Worm (Caenorhabditis elegans) whole organism, mixed stage, embryonic: ENCODE measurements around the gene F18F11.4.

Source experiments
- M03D4.4 ChIP-seq: sonication (generic microtip); optimal IDR thresholded peaks from 2 replicates; lab custom pipeline; 2017; ENCODE audit warnings: mild to moderate bottlenecking, missing genetic modification characterization, missing compliant biosample characterization
- bed-3 ChIP-seq: fragments of 200-800 bp; sonication (Bioruptor generic); optimal IDR thresholded peaks from 3 replicates; lab custom pipeline; 2018; ENCODE audit warnings: mild to moderate bottlenecking, missing genetic modification characterization, moderate library complexity, missing compliant biosample characterization
- blmp-1 ChIP-seq: fragments of 150-350 bp; optimal IDR thresholded peaks from 2 replicates; lab custom pipeline; 2014; ENCODE audit warnings: missing biosample characterization, missing genetic modification characterization
- ceh-39 ChIP-seq: fragments of 150-350 bp; optimal IDR thresholded peaks from 2 replicates; lab custom pipeline; 2014; ENCODE audit warnings: missing biosample characterization, missing genetic modification characterization
- ceh-43 ChIP-seq: fragments of 200-800 bp; sonication (Bioruptor generic); optimal IDR thresholded peaks from 2 replicates; lab custom pipeline; 2018; ENCODE audit warnings: mild to moderate bottlenecking, missing genetic modification characterization, moderate library complexity, missing compliant biosample characterization
- ceh-83 ChIP-seq: fragments of 200-800 bp; sonication (Bioruptor generic); optimal IDR thresholded peaks from 2 replicates; lab custom pipeline; 2018; ENCODE audit warnings: mild to moderate bottlenecking, missing genetic modification characterization, missing compliant biosample characterization
- ces-1 ChIP-seq: fragments of 150-350 bp; optimal IDR thresholded peaks from 2 replicates; lab custom pipeline; 2014; ENCODE audit warnings: missing biosample characterization, missing genetic modification reagents, missing genetic modification characterization
- cnd-1 ChIP-seq: fragments of 200-800 bp; sonication (Bioruptor generic); optimal IDR thresholded peaks from 2 replicates; lab custom pipeline; 2018; ENCODE audit warnings: mild to moderate bottlenecking, missing genetic modification characterization, missing compliant biosample characterization
- drap-1 ChIP-seq: fragments of 200-800 bp; sonication (Bioruptor generic); optimal IDR thresholded peaks from 3 replicates; lab custom pipeline; 2018; ENCODE audit warnings: mild to moderate bottlenecking, missing genetic modification characterization, missing compliant biosample characterization
- elt-3 ChIP-seq: fragments of 150-350 bp; optimal IDR thresholded peaks from 2 replicates; lab custom pipeline; 2014; ENCODE audit warnings: missing biosample characterization, missing genetic modification characterization
- flh-1 ChIP-seq: fragments of 200-800 bp; sonication (Bioruptor generic); optimal IDR thresholded peaks from 2 replicates; lab custom pipeline; 2018; ENCODE audit warnings: mild to moderate bottlenecking, missing genetic modification characterization, moderate library complexity, missing compliant biosample characterization
- hlh-1 ChIP-seq: fragments of 150-350 bp; optimal IDR thresholded peaks from 2 replicates; lab custom pipeline; 2014; ENCODE audit warnings: missing biosample characterization, missing genetic modification reagents, missing genetic modification characterization
- lin-13 ChIP-seq: fragments of 150-350 bp; optimal IDR thresholded peaks from 2 replicates; lab custom pipeline; 2014; ENCODE audit warnings: missing biosample characterization, missing genetic modification characterization
- lsy-2 ChIP-seq: fragments of 150-350 bp; optimal IDR thresholded peaks from 2 replicates; lab custom pipeline; 2014; ENCODE audit warnings: missing biosample characterization, missing genetic modification characterization
- mep-1 ChIP-seq: fragments of 150-350 bp; optimal IDR thresholded peaks from 2 replicates; lab custom pipeline; 2017; ENCODE audit warnings: missing biosample characterization, missing genetic modification reagents, missing genetic modification characterization, inconsistent platforms
- mls-2 ChIP-seq: sonication (generic microtip); optimal IDR thresholded peaks from 2 replicates; lab custom pipeline; 2016; ENCODE audit warnings: mild to moderate bottlenecking, missing genetic modification characterization, moderate library complexity, missing compliant biosample characterization
- nhr-2 ChIP-seq: fragments of 150-350 bp; optimal IDR thresholded peaks from 2 replicates; lab custom pipeline; 2014; ENCODE audit warnings: missing biosample characterization, missing genetic modification characterization
- nhr-28 ChIP-seq: fragments of 150-350 bp; optimal IDR thresholded peaks from 2 replicates; lab custom pipeline; 2014; ENCODE audit warnings: missing biosample characterization, missing genetic modification characterization
- nhr-76 ChIP-seq: sonication (generic microtip); optimal IDR thresholded peaks from 2 replicates; lab custom pipeline; 2017; ENCODE audit warnings: missing biosample characterization, missing genetic modification characterization
- pha-4 ChIP-seq: fragments of 150-350 bp; optimal IDR thresholded peaks from 2 replicates; lab custom pipeline; 2018; ENCODE audit warnings: missing biosample characterization, missing genetic modification reagents, missing genetic modification characterization
- sem-2 ChIP-seq: fragments of 200-800 bp; sonication (Bioruptor generic); optimal IDR thresholded peaks from 2 replicates; lab custom pipeline; 2018; ENCODE audit warnings: mild to moderate bottlenecking, missing genetic modification characterization, missing compliant biosample characterization
- snpc-4 ChIP-seq: fragments of 150-350 bp; optimal IDR thresholded peaks from 2 replicates; lab custom pipeline; 2014; ENCODE audit warnings: missing biosample characterization, missing genetic modification characterization
- sptf-1 ChIP-seq: sonication (generic microtip); optimal IDR thresholded peaks from 2 replicates; lab custom pipeline; 2017; ENCODE audit warnings: mild to moderate bottlenecking, missing genetic modification characterization, moderate library complexity, missing compliant biosample characterization
- tbx-8 ChIP-seq: fragments of 200-800 bp; sonication (Bioruptor generic); optimal IDR thresholded peaks from 2 replicates; lab custom pipeline; 2018; ENCODE audit warnings: mild to moderate bottlenecking, missing genetic modification characterization, moderate library complexity, missing compliant biosample characterization
- unc-120 ChIP-seq: sonication (generic microtip); optimal IDR thresholded peaks from 2 replicates; lab custom pipeline; 2017; ENCODE audit warnings: missing genetic modification characterization, missing compliant biosample characterization; ENCODE audit not compliant: poor library complexity, severe bottlenecking
- unc-62 ChIP-seq: fragments of 150-350 bp; optimal IDR thresholded peaks from 2 replicates; lab custom pipeline; 2014; ENCODE audit warnings: missing biosample characterization, missing genetic modification reagents, missing genetic modification characterization
- zip-8 ChIP-seq: fragments of 150-350 bp; optimal IDR thresholded peaks from 2 replicates; lab custom pipeline; 2014; ENCODE audit warnings: missing biosample characterization, missing genetic modification characterization
- ztf-11 ChIP-seq: fragments of 150-350 bp; optimal IDR thresholded peaks from 2 replicates; lab custom pipeline; 2014; ENCODE audit warnings: missing biosample characterization, missing genetic modification characterization

Gene F18F11.4

DNA sequence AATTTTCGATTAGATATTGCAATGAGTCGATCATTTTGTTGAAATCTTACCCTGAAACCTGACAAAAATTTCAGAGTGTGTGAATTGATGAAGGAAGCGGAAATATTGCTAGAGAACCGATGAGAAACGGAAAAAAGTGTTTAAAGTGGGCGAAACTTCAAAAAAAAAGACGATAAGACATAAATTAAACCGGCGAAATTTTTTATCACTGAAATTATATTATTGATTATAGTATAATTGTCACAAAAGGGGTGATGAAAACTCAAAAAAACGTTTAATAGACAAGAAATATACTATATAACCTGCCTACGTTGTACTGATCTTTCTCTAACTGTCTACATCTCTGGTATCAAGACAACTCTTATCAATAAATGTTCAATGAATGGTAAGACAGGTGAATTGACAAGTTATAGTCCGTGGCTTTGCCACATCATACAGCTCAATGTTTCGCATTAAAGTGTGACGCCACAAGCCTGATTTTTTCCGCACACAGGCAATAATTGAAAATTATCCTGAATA is 6.6 kb downstream of the F18F11.4 start, which contains the start of gene pxmp-4:
TSS of gene pxmp-4 (minus strand) at position 51 of the 519 bp plus-strand sequence.
- no peak for TF ChIP-seq sptf-1 (tag; lab: Kevin White, UChicago)
- no peak for TF ChIP-seq blmp-1 (tag; lab: Kevin White, UChicago)

ce11 chrIV:338192-338831 is 7.7 kb downstream of the F18F11.4 start:
- no peak for TF ChIP-seq pha-4 (tag; lab: Kevin White, UChicago)

DNA sequence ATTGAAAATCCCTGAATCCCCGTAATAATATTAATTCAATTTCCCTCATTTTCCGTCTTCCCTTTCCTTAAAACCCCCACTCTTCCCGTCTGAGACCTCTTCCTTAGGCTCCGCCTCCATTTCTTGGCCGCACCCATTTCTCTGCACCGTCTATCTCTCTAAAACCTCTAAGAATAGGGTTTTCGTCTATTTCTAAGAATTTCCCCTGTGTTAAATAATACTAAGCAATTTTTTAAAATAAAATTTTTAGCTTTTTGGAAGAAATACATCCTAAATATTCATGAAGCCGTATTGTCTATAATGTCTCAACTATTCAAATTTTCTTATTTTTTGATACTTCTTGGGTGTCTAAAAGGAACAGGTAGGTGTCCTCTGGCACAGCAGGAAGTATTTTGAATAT is 8.9 kb downstream of the F18F11.4 start, which contains the start of gene cdh-8:
TSS of gene cdh-8 (plus strand) at position 301 of the 400 bp plus-strand sequence.
- peak; percentile 47 for TF ChIP-seq ces-1 (GFP tag; lab: Kevin White, UChicago)
- TF ChIP-seq M03D4.4 (tag; lab: Kevin White, UChicago), result no peak

- TF ChIP-seq lsy-2 (tag; lab: Kevin White, UChicago) (no peak), mep-1 (tag; lab: Kevin White, UChicago) (no peak), ceh-39 (tag; lab: Kevin White, UChicago) (no peak), lin-13 (tag; lab: Kevin White, UChicago) (no peak)
Observed at ce11 chrIV:343279-343678, 12.7 kb downstream of the F18F11.4 start.

DNA sequence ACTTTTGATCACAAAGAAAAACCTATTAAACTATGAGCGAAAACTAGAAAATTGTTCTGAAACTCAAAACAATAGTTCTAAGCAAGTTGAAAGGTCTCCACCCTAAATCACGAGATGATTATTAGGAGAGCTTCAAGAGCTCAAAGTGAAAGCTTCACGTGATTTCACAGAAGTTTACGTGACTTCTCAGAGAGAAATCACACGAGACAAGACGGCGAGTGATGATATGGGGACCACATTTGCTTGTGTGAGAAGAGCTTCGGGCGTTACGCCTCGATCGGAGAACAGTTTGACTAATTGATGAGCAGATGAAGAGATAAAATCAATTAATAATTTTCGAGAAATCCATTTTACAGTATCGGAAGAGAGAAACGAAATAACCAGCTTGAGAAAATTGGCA is 34.4 kb downstream of the F18F11.4 start:
- TF ChIP-seq hlh-1 (tag; lab: Kevin White, UChicago) (no peak), nhr-28 (no peak), nhr-2 (tag; lab: Kevin White, UChicago) (no peak), sem-2 (GFP tag; lab: Kevin White, UChicago) (no peak), bed-3 (GFP tag; lab: Kevin White, UChicago) (no peak), lin-13 (tag; lab: Kevin White, UChicago) (no peak), lsy-2 (tag; lab: Kevin White, UChicago) (no peak), nhr-76 (tag; lab: Kevin White, UChicago) (no peak), ceh-83 (GFP tag; lab: Kevin White, UChicago) (no peak), cnd-1 (tag; lab: Kevin White, UChicago) (no peak), sptf-1 (tag; lab: Kevin White, UChicago) (no peak)

DNA sequence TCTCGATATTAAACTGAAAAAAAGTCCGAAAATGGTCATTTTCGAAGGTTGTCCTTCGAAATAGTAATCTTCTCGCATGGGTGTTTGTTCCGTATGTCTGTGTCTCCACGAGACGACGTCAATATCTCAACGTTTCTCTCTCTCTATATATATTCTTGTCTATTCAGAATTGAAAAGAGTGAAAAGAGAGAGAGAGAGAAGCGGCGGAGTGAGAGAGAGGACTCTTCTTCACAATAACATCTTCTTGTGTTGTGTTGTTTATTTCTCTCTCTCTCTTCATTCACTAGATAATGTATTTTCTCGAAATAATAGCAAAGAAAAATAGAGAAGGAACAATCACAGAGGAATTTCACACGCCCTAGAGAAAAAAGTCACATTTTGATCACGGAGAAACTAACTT is 35.8 kb downstream of the F18F11.4 start:
- TF ChIP-seq mep-1 (tag; lab: Kevin White, UChicago) (peak; percentile 9), ces-1 (GFP tag; lab: Kevin White, UChicago) (peak; percentile 88), cnd-1 (tag; lab: Kevin White, UChicago) (no peak), unc-120 (peak; percentile 46), nhr-76 (tag; lab: Kevin White, UChicago) (no peak), blmp-1 (tag; lab: Kevin White, UChicago) (peak; percentile 62), ztf-11 (no peak), unc-62 (GFP tag; lab: Kevin White, UChicago) (peak; percentile 55)

- TF ChIP-seq lsy-2 (tag; lab: Kevin White, UChicago), result peak; percentile 32
- TF ChIP-seq pha-4 (tag; lab: Kevin White, UChicago), result no peak
- no peak for TF ChIP-seq flh-1 (GFP tag; lab: Kevin White, UChicago)
- TF ChIP-seq unc-120, result peak; percentile 62
- TF ChIP-seq ces-1 (GFP tag; lab: Kevin White, UChicago), result peak; percentile 70
- peak; percentile 96 for TF ChIP-seq zip-8 (tag; lab: Kevin White, UChicago)
- TF ChIP-seq ceh-83 (GFP tag; lab: Kevin White, UChicago), result no peak
Observed at ce11 chrIV:372146-372789, 41.6 kb downstream of the F18F11.4 start.

DNA sequence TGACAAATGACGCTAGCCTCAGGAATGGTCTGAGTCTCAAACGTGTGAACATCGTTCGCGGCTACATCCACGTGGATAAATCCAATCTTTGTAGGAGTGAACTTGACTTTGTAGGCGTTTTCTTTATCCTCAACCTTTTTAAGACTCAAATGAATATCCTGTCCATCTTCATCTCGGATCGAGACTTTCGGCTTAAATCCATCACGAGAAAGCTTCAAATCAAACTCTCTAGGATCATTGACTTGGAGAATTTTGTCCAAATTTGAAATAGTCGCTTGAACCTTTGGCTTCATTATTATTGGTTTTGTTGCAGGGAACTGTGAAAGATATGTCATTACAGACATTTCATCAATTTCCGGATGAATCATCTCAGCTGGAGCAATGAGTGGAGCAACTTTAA is 43.3 kb downstream of the F18F11.4 start:
- TF ChIP-seq ztf-11 (no peak), ceh-43 (no peak), drap-1 (GFP tag; lab: Kevin White, UChicago) (no peak), snpc-4 (no peak), mep-1 (tag; lab: Kevin White, UChicago) (no peak), bed-3 (GFP tag; lab: Kevin White, UChicago) (no peak), tbx-8 (GFP tag; lab: Kevin White, UChicago) (no peak), pha-4 (tag; lab: Kevin White, UChicago) (no peak), nhr-2 (tag; lab: Kevin White, UChicago) (no peak), flh-1 (GFP tag; lab: Kevin White, UChicago) (no peak), elt-3 (tag; lab: Kevin White, UChicago) (no peak), nhr-76 (tag; lab: Kevin White, UChicago) (no peak), sem-2 (GFP tag; lab: Kevin White, UChicago) (no peak), mls-2 (tag; lab: Kevin White, UChicago) (no peak), unc-62 (GFP tag; lab: Kevin White, UChicago) (no peak), cnd-1 (tag; lab: Kevin White, UChicago) (no peak), ceh-83 (GFP tag; lab: Kevin White, UChicago) (no peak)
